Fruit fly (Drosophila melanogaster): ENCODE data around the gene CG31709.

CG31709 gene

dm6 chr2L:9613006-9613690 is 33.7 kb upstream of the CG31709 start, which contains the start of gene Trx2 (continued):
- no peak for TF ChIP-seq dan (GFP tag; IDR thresholded peaks at IDR 0.05)
- TF ChIP-seq dysf (GFP tag; IDR thresholded peaks at IDR 0.05) = no peak
- no peak for TF ChIP-seq Bdp1 (GFP tag; optimal IDR thresholded peaks at IDR 0.05)
- TF ChIP-seq unpg (GFP tag; optimal IDR thresholded peaks at IDR 0.05) = peak; percentile 16
- no peak for TF ChIP-seq Ptx1 (GFP tag; IDR thresholded peaks at IDR 0.05)
- no peak for TF ChIP-seq CG8281 (tag; optimal IDR thresholded peaks at IDR 0.05)
- TF ChIP-seq tin (GFP tag; optimal IDR thresholded peaks at IDR 0.05) = no peak
- no peak for TF ChIP-seq sr (GFP tag; IDR thresholded peaks at IDR 0.05)
- no peak for TF ChIP-seq Dad (GFP tag; optimal IDR thresholded peaks at IDR 0.05)
- no peak for TF ChIP-seq CG1233 (GFP tag; optimal IDR thresholded peaks at IDR 0.05)
- TF ChIP-seq NfI (GFP tag; optimal IDR thresholded peaks at IDR 0.05) = no peak
- TF ChIP-seq CG13287 (GFP tag; IDR thresholded peaks at IDR 0.05; ENCODE audit: partially characterized antibody) = no peak
- no peak for TF ChIP-seq maf-S (GFP tag; optimal IDR thresholded peaks at IDR 0.05)
- no peak for TF ChIP-seq CG1647 (GFP tag; optimal IDR thresholded peaks at IDR 0.05)
- peak; percentile 39 for TF ChIP-seq CG11398 (GFP tag; optimal IDR thresholded peaks at IDR 0.05)
- TF ChIP-seq CHES-1-like (GFP tag; optimal IDR thresholded peaks at IDR 0.05) = peak; percentile 43
- no peak for TF ChIP-seq CG17912 (GFP tag; optimal IDR thresholded peaks at IDR 0.05)
- no peak for TF ChIP-seq CrebB (tag; optimal IDR thresholded peaks at IDR 0.05)
- no peak for TF ChIP-seq Oaz (GFP tag; IDR thresholded peaks at IDR 0.05)
- no peak for TF ChIP-seq CG10267 (tag; optimal IDR thresholded peaks at IDR 0.05)
- TF ChIP-seq BtbVII (GFP tag; optimal IDR thresholded peaks at IDR 0.05) = peak; percentile 1
- no peak for TF ChIP-seq ken (GFP tag; IDR thresholded peaks at IDR 0.05)
- no peak for TF ChIP-seq CG6813 (GFP tag; optimal IDR thresholded peaks at IDR 0.05)
- TF ChIP-seq row (GFP tag; IDR thresholded peaks at IDR 0.05) = no peak
- TF ChIP-seq sd (tag; optimal IDR thresholded peaks at IDR 0.05) = no peak
- TF ChIP-seq cato (GFP tag; optimal IDR thresholded peaks at IDR 0.05; ENCODE audit: borderline replicate concordance) = no peak
- TF ChIP-seq CG9215 (GFP tag; IDR thresholded peaks at IDR 0.05) = no peak
- TF ChIP-seq abd-A (tag; optimal IDR thresholded peaks at IDR 0.05) = peak; percentile 62
- TF ChIP-seq CG4820 (GFP tag; optimal IDR thresholded peaks at IDR 0.05) = no peak
- peak; percentile 33 for TF ChIP-seq repo (GFP tag; optimal IDR thresholded peaks at IDR 0.05)
- 0 out of 4 replicates have a peak, but pooled peaks have one; percentile 17 for TF ChIP-seq Dll (GFP tag; IDR thresholded peaks at IDR 0.05; ENCODE audit: partially characterized antibody)
- TF ChIP-seq CG17186 (GFP tag; optimal IDR thresholded peaks at IDR 0.05) = no peak
- TF ChIP-seq gt (GFP tag; IDR thresholded peaks at IDR 0.05) = no peak
- no peak for TF ChIP-seq fru (optimal IDR thresholded peaks at IDR 0.05)
- TF ChIP-seq Vsx1 (GFP tag; optimal IDR thresholded peaks at IDR 0.05) = peak; percentile 59
- TF ChIP-seq sqz (GFP tag; optimal IDR thresholded peaks at IDR 0.05) = peak; percentile 48
- no peak for TF ChIP-seq CG12391 (tag; optimal IDR thresholded peaks at IDR 0.05)
- TF ChIP-seq tll (GFP tag; optimal IDR thresholded peaks at IDR 0.05) = no peak
- peak; percentile 5; the same call in 1 of the 2 replicates for TF ChIP-seq HLH3B (GFP tag; IDR thresholded peaks at IDR 0.05)
- TF ChIP-seq CG18764 (GFP tag; optimal IDR thresholded peaks at IDR 0.05) = no peak
- TF ChIP-seq CG34422 (GFP tag; IDR thresholded peaks at IDR 0.05) = peak; percentile 82; the same call in 1 of the 3 replicates
- no peak for TF ChIP-seq CG2129 (GFP tag; IDR thresholded peaks at IDR 0.05; ENCODE audit: partially characterized antibody)
- TF ChIP-seq CG13894 (tag; optimal IDR thresholded peaks at IDR 0.05) = peak; percentile 36
- TF ChIP-seq CG34224 (GFP tag; IDR thresholded peaks at IDR 0.05; ENCODE audit: partially characterized antibody) = no peak; the same call in 2 of the 3 replicates
- peak; percentile 50; the same call in 1 of the 2 replicates for TF ChIP-seq sob (GFP tag; IDR thresholded peaks at IDR 0.05)
- peak; percentile 46 for TF ChIP-seq CG7987 (GFP tag; optimal IDR thresholded peaks at IDR 0.05)
- TF ChIP-seq CG10565 (GFP tag; optimal IDR thresholded peaks at IDR 0.05) = no peak
- TF ChIP-seq MTF-1 (GFP tag; optimal IDR thresholded peaks at IDR 0.05; ENCODE audit: borderline replicate concordance) = no peak
- no peak for TF ChIP-seq CG1603 (tag; optimal IDR thresholded peaks at IDR 0.05)

Data from whole organism, embryonic.